Worm (Caenorhabditis elegans) whole organism, L4/young adult: ENCODE measurements around the gene nspd-7.

Experiments used
- W03F9.2 ChIP-seq: fragments of 150-350 bp; optimal IDR thresholded peaks from 2 replicates; lab custom pipeline; 2014; ENCODE audit warnings: missing biosample characterization, missing genetic modification characterization
- him-1 ChIP-seq: sonication (generic microtip); optimal IDR thresholded peaks from 2 replicates; lab custom pipeline; 2016; ENCODE audit warnings: missing genotype, missing genetic modification reagents, missing genetic modification characterization, missing compliant biosample characterization

DNA sequence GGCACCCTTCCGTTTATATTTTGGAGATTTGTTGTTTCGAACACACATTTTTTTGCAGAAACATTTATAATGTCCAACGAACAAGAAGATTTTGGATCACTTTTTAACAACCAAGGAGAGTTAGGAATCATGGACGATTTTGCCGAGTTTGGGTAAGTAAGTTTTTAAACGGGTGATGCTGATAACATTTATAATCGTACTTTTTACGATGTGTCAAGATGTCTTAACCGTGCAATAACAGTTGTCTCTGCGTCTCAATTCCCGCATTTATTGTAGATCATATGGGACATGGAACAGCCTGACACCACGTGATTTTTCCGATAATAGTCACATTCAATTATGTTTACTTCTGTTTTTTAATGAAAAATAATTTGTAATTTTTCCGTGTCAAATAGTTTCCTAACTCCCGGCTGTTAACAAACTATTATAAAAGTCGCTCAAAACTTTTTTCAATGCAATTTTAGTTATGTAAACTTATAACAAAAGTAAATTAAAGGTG lies 18.4 kb downstream of the nspd-7 start, which contains the start of gene daf-14:
- TF ChIP-seq W03F9.2 (tag; lab: Kevin White, UChicago) = no peak
- TF ChIP-seq him-1 (tag; lab: Kevin White, UChicago) = no peak
